Worm (Caenorhabditis elegans) whole organism, dauer: ENCODE measurements around the gene Y44A6C.2.

ENCODE experiments used
- unc-62 ChIP-seq: sonication (generic microtip); optimal IDR thresholded peaks from 2 replicates; lab custom pipeline; 2017; ENCODE audit warnings: missing biosample characterization, missing genetic modification reagents, missing genetic modification characterization

Y44A6C.2 gene

DNA sequence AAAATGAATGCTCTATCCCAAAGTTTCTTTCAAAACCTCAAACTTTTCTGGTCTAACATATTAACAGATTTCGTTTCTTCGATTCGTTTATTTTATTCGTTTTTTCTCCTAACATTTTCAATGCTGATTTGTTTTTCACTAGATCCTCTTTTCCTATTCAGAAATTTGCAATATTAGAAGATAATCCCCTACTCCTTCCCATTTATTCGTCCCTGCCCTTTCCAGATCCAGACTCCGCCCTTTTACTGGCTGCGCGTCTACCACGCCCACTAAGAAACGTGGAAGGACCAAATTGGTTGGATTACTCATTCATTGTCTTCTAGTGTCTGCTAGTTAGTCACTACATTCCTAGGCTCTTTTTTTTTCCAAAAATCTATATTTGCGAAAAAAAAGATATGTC is at the start of gene Y44A6C.2:
Gene Y44A6C.2 (plus strand): TSS at position 301 of the 400 bp plus-strand sequence.
- TF ChIP-seq unc-62: no peak

- TF ChIP-seq unc-62: no peak
These were observed 41.8 kb upstream of the Y44A6C.2 start for ce11 chrV:20680189-20680588.

DNA sequence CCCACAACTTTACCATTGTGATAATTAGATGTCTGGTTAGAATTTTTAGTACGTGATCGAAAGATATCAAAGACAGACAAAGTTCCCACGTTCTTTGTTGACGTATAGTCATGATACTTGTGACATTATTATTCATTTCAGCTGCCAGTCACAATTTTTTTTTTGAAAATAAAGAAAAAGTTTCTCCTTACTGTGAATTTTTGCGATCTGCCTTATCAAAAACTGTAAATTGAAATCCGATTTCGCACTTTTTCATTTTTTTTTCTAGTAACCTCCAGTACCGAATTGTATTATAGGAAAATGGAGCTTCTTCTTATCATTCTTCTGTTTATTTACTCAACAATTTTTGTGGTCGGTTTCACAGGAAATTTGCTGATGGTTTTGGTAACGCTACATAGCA is 40.9 kb upstream of the Y44A6C.2 start, which contains the start of gene srsx-35:
Gene srsx-35 (plus strand): TSS at position 301 of the 400 bp plus-strand sequence.
- TF ChIP-seq unc-62: no peak

DNA sequence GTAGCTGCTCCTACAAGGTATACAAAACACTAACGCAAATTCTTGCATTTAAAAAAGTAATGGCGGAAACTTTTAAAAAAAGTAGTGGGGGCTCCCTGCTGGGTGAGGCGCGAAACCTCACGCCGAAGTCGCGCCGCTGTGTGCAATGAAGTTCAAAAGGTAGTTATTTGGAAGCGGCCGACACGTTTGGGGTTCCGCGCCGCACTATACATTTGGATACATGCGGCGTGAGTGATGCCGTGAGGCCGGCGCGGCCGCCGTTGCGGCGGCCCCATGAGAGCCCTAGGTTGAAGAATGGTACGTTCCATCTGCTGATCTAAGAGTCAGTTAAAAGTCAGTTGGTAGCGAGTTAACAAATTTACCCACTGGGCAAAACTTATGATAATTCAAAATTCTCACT is 40.2 kb upstream of the Y44A6C.2 start:
- no peak for TF ChIP-seq unc-62

- TF ChIP-seq unc-62: no peak
These were observed 39.7 kb upstream of the Y44A6C.2 start for ce11 chrV:20682309-20682708.

DNA sequence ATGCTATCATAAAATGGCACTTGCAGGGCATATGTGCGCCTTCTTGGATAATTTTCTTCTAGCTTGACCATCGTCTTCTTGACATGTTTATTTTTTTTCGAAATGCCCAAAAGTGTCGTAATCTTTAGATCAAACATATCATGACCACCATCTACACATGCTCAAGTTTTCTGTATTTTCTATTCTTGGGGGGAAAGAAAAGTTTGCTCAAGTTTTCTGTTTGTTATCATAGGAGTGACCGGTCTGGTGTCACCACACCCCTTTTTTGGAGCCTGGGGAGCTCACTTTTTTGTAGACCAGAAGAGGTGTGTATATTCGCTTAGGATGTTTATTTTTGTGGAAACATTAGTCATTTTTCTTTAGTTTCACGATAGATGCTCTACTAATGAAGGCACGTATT is 36.7 kb upstream of the Y44A6C.2 start, which contains the start of gene klf-2:
Gene klf-2 (plus strand): TSS at position 301 of the 400 bp plus-strand sequence.
- TF ChIP-seq unc-62: no peak

DNA sequence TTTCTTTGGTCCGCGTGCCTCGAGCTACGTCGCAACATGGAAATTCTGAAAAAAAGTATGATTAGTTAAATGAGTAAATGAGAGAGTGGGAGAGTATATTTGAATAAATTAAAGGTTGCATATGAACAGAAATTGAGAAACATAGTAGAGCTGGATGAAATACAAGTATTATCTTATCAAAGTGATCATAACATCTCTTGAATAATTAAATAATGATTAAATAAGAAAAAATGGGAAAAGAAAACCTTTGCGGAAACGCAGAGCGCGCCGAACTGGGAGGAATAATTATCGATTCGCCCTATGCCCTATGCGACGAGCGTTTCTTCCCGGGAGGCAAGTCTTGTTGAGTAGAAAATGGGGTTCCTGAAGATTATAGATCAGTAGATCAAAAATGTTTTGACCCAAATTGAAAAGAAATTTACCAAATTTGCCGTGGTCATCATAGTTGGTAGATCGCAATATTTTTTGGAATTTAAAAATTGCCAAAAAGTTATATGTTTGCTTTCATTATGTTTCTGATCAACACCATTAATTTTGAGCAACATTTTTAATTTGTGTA is 32.5 kb upstream of the Y44A6C.2 start, which contains the start of gene F53F8.3:
Gene F53F8.3 (minus strand): TSS at position 51 of the 559 bp plus-strand sequence.
- no peak for TF ChIP-seq unc-62

DNA sequence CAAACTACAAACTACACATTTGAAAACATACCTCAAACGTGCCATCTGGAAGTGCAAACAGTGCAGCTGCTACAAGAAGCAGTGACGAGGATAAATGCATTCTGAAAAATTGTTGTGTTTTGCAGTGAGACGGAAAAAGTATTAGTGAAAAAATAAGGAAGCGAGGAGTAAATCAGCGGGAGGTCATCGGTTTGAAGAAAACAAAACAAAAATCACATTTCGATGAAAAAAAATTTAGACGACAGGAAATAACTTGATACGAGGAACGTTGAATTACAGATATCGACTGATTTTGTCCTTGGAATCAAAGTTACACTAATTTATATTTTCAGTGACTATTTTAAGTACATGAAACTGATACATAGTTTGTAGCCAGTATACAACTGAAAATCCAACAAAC is 30.4 kb upstream of the Y44A6C.2 start, which contains the start of gene F53F8.4:
Gene F53F8.4 (minus strand): TSS at position 101 of the 400 bp plus-strand sequence.
- no peak for TF ChIP-seq unc-62

- no peak for TF ChIP-seq unc-62
These were observed 29.1 kb upstream of the Y44A6C.2 start for ce11 chrV:20692903-20693302.

- no peak for TF ChIP-seq unc-62
These were observed 28.1 kb upstream of the Y44A6C.2 start for ce11 chrV:20693968-20694367.

DNA sequence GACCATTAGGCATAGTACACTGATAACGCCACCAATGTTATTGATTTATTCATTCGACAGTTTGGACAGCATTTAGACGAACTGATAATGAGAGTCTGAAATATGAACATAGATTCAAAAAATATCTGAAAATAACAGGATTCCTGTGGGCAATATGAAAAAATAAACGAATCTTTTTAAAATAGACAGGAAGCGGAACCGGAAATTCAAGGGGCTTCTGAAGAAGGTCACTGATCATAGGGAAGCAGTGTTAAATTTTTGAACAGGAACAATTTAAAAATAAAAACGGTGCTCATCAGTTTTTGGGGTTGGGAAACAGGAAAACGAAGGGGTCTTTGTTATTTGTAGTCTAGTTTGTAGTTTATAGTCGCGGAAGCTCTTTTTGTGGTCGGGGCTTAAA is 23.8 kb upstream of the Y44A6C.2 start, which contains the start of gene F53F8.7:
Gene F53F8.7 (minus strand): TSS at position 101 of the 400 bp plus-strand sequence.
- TF ChIP-seq unc-62: no peak

- TF ChIP-seq unc-62: no peak
These were observed 17.9 kb upstream of the Y44A6C.2 start, which contains the start of the genes F53F8.5 and F53F8.6 for ce11 chrV:20703998-20704572. TSS of gene F53F8.5 (minus strand) at chrV:20704049. TSS of gene F53F8.6 (plus strand) at chrV:20704227.

- TF ChIP-seq unc-62: no peak
These were observed 11.9 kb upstream of the Y44A6C.2 start for ce11 chrV:20710156-20710555.

DNA sequence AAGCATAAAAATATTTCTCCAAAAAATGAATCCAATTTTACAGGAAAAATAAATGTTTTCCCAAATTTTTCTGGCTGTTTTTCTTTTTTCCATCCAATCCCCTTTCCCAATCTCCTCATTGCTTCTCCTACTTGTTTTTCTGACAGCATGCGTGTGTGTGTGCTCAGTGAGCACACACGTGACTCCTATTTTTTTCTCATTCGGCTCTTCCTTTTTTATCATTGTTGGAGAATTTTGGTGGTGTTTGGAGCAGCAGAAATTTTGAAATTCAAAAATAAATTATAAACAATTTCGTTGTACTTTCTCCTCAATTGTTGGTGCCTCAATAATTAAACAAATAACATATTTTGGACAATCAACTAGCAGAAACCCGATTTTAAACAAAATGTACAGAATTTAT is 11.4 kb upstream of the Y44A6C.2 start:
- TF ChIP-seq unc-62: no peak

DNA sequence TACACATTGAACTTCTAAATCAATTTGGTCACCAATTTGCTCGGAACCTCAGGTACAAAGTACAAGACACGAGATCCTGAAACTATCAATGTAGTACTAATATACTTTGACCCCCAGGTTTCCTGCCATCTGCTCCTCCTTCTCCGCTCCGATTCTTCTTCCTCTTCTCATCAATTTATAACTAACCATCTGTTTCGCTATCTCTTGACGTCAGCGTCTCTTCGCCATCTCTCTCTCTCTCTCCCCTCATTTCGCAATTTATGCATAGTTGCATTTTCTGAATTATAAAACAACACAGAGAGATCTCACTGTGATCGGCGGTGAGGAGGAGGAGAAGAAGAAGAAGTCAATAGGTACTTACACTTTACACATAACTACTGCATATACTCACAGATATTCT is 10.3 kb upstream of the Y44A6C.2 start:
- TF ChIP-seq unc-62: no peak

DNA sequence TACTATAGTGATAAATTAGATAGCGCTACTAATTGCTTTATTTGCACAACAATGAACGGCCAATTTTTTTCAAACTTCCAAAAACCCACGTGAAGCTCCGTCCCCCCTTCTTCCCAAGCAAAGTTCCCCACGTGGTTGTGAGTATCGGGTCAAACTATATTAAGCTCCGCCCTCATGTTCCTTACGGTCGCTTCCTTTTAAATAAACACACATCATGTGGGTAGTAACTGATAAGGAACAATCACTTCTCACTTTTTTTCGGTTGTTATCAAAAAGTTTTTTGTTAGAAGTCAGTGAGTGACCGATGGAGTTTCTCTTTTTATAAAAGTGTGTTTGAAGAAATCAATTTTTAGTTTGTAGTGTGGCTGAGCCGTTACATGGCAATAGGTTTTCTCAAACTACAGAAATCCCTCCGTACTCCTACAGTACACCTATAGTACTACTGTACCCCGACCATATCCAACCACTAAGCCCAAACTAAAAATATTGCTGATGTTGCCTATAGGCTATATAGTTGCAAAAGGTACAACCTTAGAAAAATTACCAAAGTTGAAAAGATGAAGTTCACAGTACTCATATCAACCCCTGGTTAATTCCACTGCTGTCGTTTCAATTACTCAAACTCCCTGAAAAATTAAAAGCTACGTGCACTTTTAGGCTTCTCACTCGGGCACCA is 9.6 kb upstream of the Y44A6C.2 start:
- no peak for TF ChIP-seq unc-62

- no peak for TF ChIP-seq unc-62
These were observed 9.1 kb upstream of the Y44A6C.2 start for ce11 chrV:20712994-20713326.

DNA sequence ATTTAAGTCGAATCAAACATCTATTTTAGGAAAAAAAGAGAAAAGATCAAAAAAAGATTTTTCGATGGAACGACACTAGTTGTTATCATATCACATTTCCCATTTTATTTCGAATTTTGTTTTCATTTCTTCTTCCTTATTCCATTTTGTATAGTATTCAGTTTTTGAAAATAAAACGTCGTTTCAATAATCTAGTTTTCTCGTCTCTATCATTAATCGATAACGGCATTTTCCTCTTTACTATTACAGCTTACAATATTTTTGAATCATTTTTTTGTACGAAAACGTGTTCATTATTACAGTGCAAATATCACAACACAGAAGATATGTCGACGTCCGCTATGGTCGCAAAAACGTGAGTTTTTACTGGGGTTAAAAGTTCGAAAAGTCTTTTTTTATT is 8.4 kb upstream of the Y44A6C.2 start, which contains the start of gene Y44A6C.1:
Gene Y44A6C.1 (plus strand): TSS at position 301 of the 400 bp plus-strand sequence.
- TF ChIP-seq unc-62: no peak
